Fruit fly (Drosophila melanogaster) whole organism, wandering third instar larva: Measurements from ENCODE around the gene Irbp18.
A peak's percentile ranks its signal among the peaks of the same experiment; 100 is the strongest.

ENCODE experiments used
- CG32264 ChIP-seq: fragments of 200-800 bp; sonication (Bioruptor generic); optimal IDR thresholded peaks from 2 replicates; lab custom pipeline; 2016; ENCODE audit warnings: missing biosample characterization, missing genetic modification characterization
- Vsx2 ChIP-seq: fragments of 200-300, 225-300 bp; sonication (Bioruptor generic); optimal IDR thresholded peaks from 2 replicates; lab custom pipeline; 2018; ENCODE audit warnings: missing biosample characterization, missing genetic modification characterization; ENCODE audit not compliant: partially characterized antibody
- dl ChIP-seq, 2 experiments: fragments of 175-275, 200-275 bp in 1 of 2; fragments of 200-275 bp in 1 of 2; sonication (Bioruptor generic); optimal IDR thresholded peaks; lab custom pipeline; 2018; ENCODE audit warnings: mild to moderate bottlenecking in 2 of 2, missing biosample characterization in 2 of 2, missing genetic modification characterization in 2 of 2, moderate library complexity in 2 of 2; ENCODE audit not compliant: partially characterized antibody in 2 of 2, insufficient read depth in 1 of 2

Gene Irbp18

dm6 chr3L:11047877-11048276 lies 50.1 kb downstream of the Irbp18 start (continued):
- TF ChIP-seq CG32264 (GFP tag; lab: Kevin White, UChicago), result no peak
- TF ChIP-seq dl (GFP tag; optimal IDR thresholded peaks at IDR 0.05; lab: Kevin White, UChicago; ENCODE audit: insufficient read depth in 1 of 2, partially characterized antibody in 2 of 2), result no peak
- TF ChIP-seq Vsx2 (GFP tag; lab: Kevin White, UChicago), result peak; percentile 85
- TF ChIP-seq, all 38 proteins: peak for 16
